Worm (Caenorhabditis elegans) whole organism, L4/young adult: ENCODE measurements around the gene Y34B4A.7.

Experiments
- W03F9.2 ChIP-seq: fragments of 150-350 bp; optimal IDR thresholded peaks from 2 replicates; lab custom pipeline; 2014; ENCODE audit warnings: missing biosample characterization, missing genetic modification characterization
- dao-5 ChIP-seq: sonication (generic microtip); optimal IDR thresholded peaks from 2 replicates; lab custom pipeline; 2016; ENCODE audit warnings: missing genotype, missing genetic modification characterization, moderate library complexity, missing compliant biosample characterization
- him-1 ChIP-seq: sonication (generic microtip); optimal IDR thresholded peaks from 2 replicates; lab custom pipeline; 2016; ENCODE audit warnings: missing genotype, missing genetic modification reagents, missing genetic modification characterization, missing compliant biosample characterization

- TF ChIP-seq him-1 (tag; lab: Kevin White, UChicago) (no peak), dao-5 (no peak), W03F9.2 (peak; percentile 26)
These were observed at the start of gene Y34B4A.7 for ce11 chrX:5244041-5244440.
